Fruit fly (Drosophila melanogaster): Measurements from ENCODE around the gene ND-B14.5A.

The ND-B14.5A gene

dm6 chrX:2222181-2222790 lies 50.0 kb downstream of the ND-B14.5A start, which contains the start of gene Vinc (continued):
- TF ChIP-seq tll (GFP tag; optimal IDR thresholded peaks at IDR 0.05) (no peak), CG15514 (GFP tag; optimal IDR thresholded peaks at IDR 0.05) (peak; percentile 86), CG6254 (GFP tag; optimal IDR thresholded peaks at IDR 0.05) (peak; percentile 79), crol (GFP tag; IDR thresholded peaks at IDR 0.05) (peak; percentile 12; the same call in 1 of the 2 replicates), insv (GFP tag; optimal IDR thresholded peaks at IDR 0.05) (no peak), CG12236 (GFP tag; optimal IDR thresholded peaks at IDR 0.05) (peak; percentile 43), Ssrp (tag; optimal IDR thresholded peaks at IDR 0.05) (peak; percentile 54), CG7987 (GFP tag; optimal IDR thresholded peaks at IDR 0.05) (peak; percentile 73), otp (GFP tag; IDR thresholded peaks at IDR 0.05) (peak; percentile 64; the same call in 2 of the 3 replicates), bowl (GFP tag; IDR thresholded peaks at IDR 0.05) (peak; percentile 41; the same call in 1 of the 2 replicates), bbx (GFP tag; IDR thresholded peaks at IDR 0.05; ENCODE audit: partially characterized antibody) (peak; percentile 68), CG17829 (tag; optimal IDR thresholded peaks at IDR 0.05) (peak; percentile 89), Adf1 (GFP tag; IDR thresholded peaks at IDR 0.05) (peak; percentile 70), gce (GFP tag; IDR thresholded peaks at IDR 0.05) (peak; percentile 57; the same call in 1 of the 3 replicates), ATbp (GFP tag; optimal IDR thresholded peaks at IDR 0.05) (peak; percentile 52), Myb (GFP tag; optimal IDR thresholded peaks at IDR 0.05) (peak; percentile 58), CG6689 (GFP tag; IDR thresholded peaks at IDR 0.05) (peak; percentile 92), CG3838 (GFP tag; optimal IDR thresholded peaks at IDR 0.05) (no peak), CG12155 (GFP tag; optimal IDR thresholded peaks at IDR 0.05) (peak; percentile 96), BtbVII (GFP tag; optimal IDR thresholded peaks at IDR 0.05) (peak; percentile 93), dan (GFP tag; IDR thresholded peaks at IDR 0.05) (no peak), CG12942 (GFP tag; optimal IDR thresholded peaks at IDR 0.05) (peak; percentile 67), her (GFP tag; optimal IDR thresholded peaks at IDR 0.05) (peak; percentile 80), CG17359 (tag; optimal IDR thresholded peaks at IDR 0.05) (peak; percentile 90), CG3065 (GFP tag; optimal IDR thresholded peaks at IDR 0.05) (no peak), fd3F (GFP tag; optimal IDR thresholded peaks at IDR 0.05) (peak; percentile 72), hkb (optimal IDR thresholded peaks at IDR 0.05) (no peak), hkb (GFP tag; IDR thresholded peaks at IDR 0.05) (peak; percentile 86), CG5953 (GFP tag; IDR thresholded peaks at IDR 0.05) (peak; percentile 61), PHDP (tag; optimal IDR thresholded peaks at IDR 0.05) (no peak), toy (GFP tag; IDR thresholded peaks at IDR 0.05) (no peak; the same call in 1 of the 2 replicates), Ptx1 (GFP tag; IDR thresholded peaks at IDR 0.05) (peak; percentile 90), ci (GFP tag; IDR thresholded peaks at IDR 0.05) (no peak; the same call in 1 of the 3 replicates), run (tag; optimal IDR thresholded peaks at IDR 0.05) (no peak), Rx (GFP tag; IDR thresholded peaks at IDR 0.05) (peak; percentile 73), CG12071 (GFP tag; optimal IDR thresholded peaks at IDR 0.05) (peak; percentile 78), CG8388 (GFP tag; optimal IDR thresholded peaks at IDR 0.05) (peak; percentile 49), tna (GFP tag; IDR thresholded peaks at IDR 0.05; ENCODE audit: partially characterized antibody) (peak; percentile 55; the same call in 1 of the 2 replicates), CG6791 (GFP tag; IDR thresholded peaks at IDR 0.05; ENCODE audit: partially characterized antibody) (peak; percentile 53; the same call in 1 of the 3 replicates), TFAM (GFP tag; optimal IDR thresholded peaks at IDR 0.05) (peak; percentile 8), Lim3 (GFP tag; IDR thresholded peaks at IDR 0.05) (0 out of 2 replicates have a peak, but pooled peaks have one; percentile 40), BEAF-32 (GFP tag; optimal IDR thresholded peaks at IDR 0.05) (peak; percentile 58), CG11085 (GFP tag; IDR thresholded peaks at IDR 0.05) (peak; percentile 60; the same call in 1 of the 2 replicates), hbn (GFP tag; IDR thresholded peaks at IDR 0.05; ENCODE audit: partially characterized antibody) (no peak), slou (GFP tag; optimal IDR thresholded peaks at IDR 0.05) (peak; percentile 86), eve (GFP tag; optimal IDR thresholded peaks at IDR 0.05) (no peak), gem (tag; optimal IDR thresholded peaks at IDR 0.05) (no peak), phol (tag; optimal IDR thresholded peaks at IDR 0.05) (peak; percentile 87), CG33213 (GFP tag; optimal IDR thresholded peaks at IDR 0.05) (peak; percentile 68)
